Worm (Caenorhabditis elegans) whole organism, L3 larva: Measurements from ENCODE around the gene ZK795.3.

Experiments used
- ama-1 ChIP-seq: fragments of 150-350 bp; optimal IDR thresholded peaks from 2 replicates; lab custom pipeline; 2018
- lin-39 ChIP-seq: fragments of 150-350 bp; optimal IDR thresholded peaks from 2 replicates; lab custom pipeline; 2018; ENCODE audit warnings: missing biosample characterization, missing genetic modification reagents, missing genetic modification characterization
- lsy-12 ChIP-seq: sonication (generic microtip); optimal IDR thresholded peaks from 2 replicates; lab custom pipeline; 2016; ENCODE audit warnings: mild to moderate bottlenecking, missing genetic modification characterization, missing compliant biosample characterization
- pha-4 ChIP-seq: fragments of 150-350 bp; optimal IDR thresholded peaks from 2 replicates; lab custom pipeline; 2014; ENCODE audit warnings: missing biosample characterization, missing genetic modification reagents, missing genetic modification characterization
- sea-2 ChIP-seq: fragments of 150-350 bp; sonication (generic microtip); optimal IDR thresholded peaks from 4 replicates; lab custom pipeline; 2014; ENCODE audit warnings: missing biosample characterization, missing genetic modification reagents, missing genetic modification characterization
- unc-62 ChIP-seq: fragments of 150-350 bp; sonication (generic microtip); optimal IDR thresholded peaks from 4 replicates; lab custom pipeline; 2014; ENCODE audit warnings: missing biosample characterization, missing genetic modification reagents, missing genetic modification characterization
- zag-1 ChIP-seq: fragments of 150-350 bp; optimal IDR thresholded peaks from 2 replicates; lab custom pipeline; 2014; ENCODE audit warnings: missing biosample characterization, missing genetic modification characterization

DNA sequence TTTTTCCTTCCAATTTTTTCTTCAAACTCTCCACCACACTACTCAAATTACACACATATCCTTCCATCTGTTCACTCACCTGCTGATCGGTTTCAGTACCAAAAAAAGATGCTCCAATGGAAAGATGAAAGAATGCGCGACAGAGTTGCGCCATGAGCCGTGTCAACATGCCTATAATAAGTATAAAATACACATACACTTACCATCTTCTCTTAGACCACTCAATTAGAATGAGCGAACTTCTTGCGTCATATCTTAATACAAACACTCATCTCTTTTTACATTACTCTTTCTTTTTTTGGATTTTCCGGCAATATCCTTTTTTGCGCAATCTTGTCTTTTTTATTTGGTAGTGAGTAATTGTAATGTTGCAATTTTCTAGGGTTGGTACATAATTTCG is 21.5 kb upstream of the ZK795.3 start:
- TF ChIP-seq ama-1 (lab: Kevin White, UChicago) (no peak), lsy-12 (no peak), zag-1 (tag; lab: Kevin White, UChicago) (no peak), unc-62 (GFP tag; lab: Kevin White, UChicago) (no peak), sea-2 (no peak), pha-4 (tag; lab: Kevin White, UChicago) (no peak), lin-39 (tag; lab: Kevin White, UChicago) (no peak)
